Fruit fly (Drosophila melanogaster) whole organism, embryonic: ENCODE data around the gene wit.

Experiments
- ATbp ChIP-seq: fragments of 200-800 bp; sonication (Bioruptor generic); optimal IDR thresholded peaks from 2 replicates; lab custom pipeline; 2017; ENCODE audit warnings: missing biosample characterization, mild to moderate bottlenecking, missing genetic modification characterization, missing genetic modification reagents
- Adf1 ChIP-seq: fragments of 200-800 bp; sonication (Bioruptor generic); IDR thresholded peaks from 2 replicates; pipeline ENCODE4 v1.3.6; 2022; ENCODE audit warnings: missing biosample characterization, missing genetic modification characterization
- Bgb ChIP-seq: fragments of 200-800 bp; sonication (Bioruptor generic); IDR thresholded peaks from 2 replicates; pipeline ENCODE4 v1.3.6; 2022; ENCODE audit warnings: missing biosample characterization, missing genetic modification characterization; ENCODE audit not compliant: partially characterized antibody
- CG12391 ChIP-seq: fragments of 200-800 bp; sonication (Bioruptor generic); optimal IDR thresholded peaks from 3 replicates; lab custom pipeline; 2018; ENCODE audit warnings: missing biosample characterization, mild to moderate bottlenecking, missing genetic modification characterization, moderate library complexity
- CG12659 ChIP-seq: fragments of 200-800 bp; sonication (Bioruptor generic); optimal IDR thresholded peaks from 3 replicates; lab custom pipeline; 2017; ENCODE audit warnings: mild to moderate bottlenecking, missing biosample characterization, missing genetic modification reagents, missing genetic modification characterization
- CG12769 ChIP-seq: fragments of 200-800 bp; sonication (Bioruptor generic); optimal IDR thresholded peaks from 2 replicates; lab custom pipeline; 2019; ENCODE audit warnings: missing biosample characterization, mild to moderate bottlenecking, missing genetic modification characterization, moderate library complexity
- CG14667 ChIP-seq: fragments of 200-800 bp; sonication (Bioruptor generic); IDR thresholded peaks from 2 replicates; pipeline ENCODE4 v1.3.6; 2022; ENCODE audit warnings: missing biosample characterization, missing genetic modification characterization
- CG15514 ChIP-seq: fragments of 200-800 bp; sonication (Bioruptor generic); optimal IDR thresholded peaks from 3 replicates; lab custom pipeline; 2017; ENCODE audit warnings: missing biosample characterization, missing genetic modification characterization, mild to moderate bottlenecking, moderate library complexity, missing genetic modification reagents
- CG17612 ChIP-seq: fragments of 200-800 bp; sonication (Bioruptor generic); IDR thresholded peaks from 2 replicates; pipeline ENCODE4 v1.3.6; 2022; ENCODE audit warnings: missing biosample characterization, missing genetic modification characterization
- CG17829 ChIP-seq: fragments of 200-800 bp; optimal IDR thresholded peaks from 2 replicates; lab custom pipeline; 2019; ENCODE audit warnings: missing biosample characterization, mild to moderate bottlenecking, missing genetic modification characterization, moderate library complexity
- CG17912 ChIP-seq: fragments of 200-800 bp; sonication (Bioruptor generic); optimal IDR thresholded peaks from 2 replicates; lab custom pipeline; 2018; ENCODE audit warnings: missing biosample characterization, mild to moderate bottlenecking, missing genetic modification characterization
- CG2129 ChIP-seq: fragments of 200-800 bp; sonication (Bioruptor generic); IDR thresholded peaks from 2 replicates; pipeline ENCODE4 v1.3.6; 2022; ENCODE audit warnings: missing biosample characterization, missing genetic modification characterization; ENCODE audit not compliant: partially characterized antibody
- CG31365 ChIP-seq: fragments of 200-800 bp; sonication (Bioruptor generic); optimal IDR thresholded peaks from 2 replicates; lab custom pipeline; 2018; ENCODE audit warnings: missing biosample characterization, mild to moderate bottlenecking, missing genetic modification characterization
- CG42726 ChIP-seq: fragments of 200-800 bp; sonication (Bioruptor generic); IDR thresholded peaks from 2 replicates; pipeline ENCODE4 v1.3.6; 2022; ENCODE audit warnings: missing biosample characterization, missing genetic modification characterization; ENCODE audit not compliant: partially characterized antibody
- CG4360 ChIP-seq: fragments of 200-800 bp; sonication (Bioruptor generic); IDR thresholded peaks from 2 replicates; pipeline ENCODE4 v1.3.6; 2022; ENCODE audit warnings: missing biosample characterization, missing genetic modification characterization
- CG5245 ChIP-seq: fragments of 200-800 bp; sonication (Bioruptor generic); optimal IDR thresholded peaks from 3 replicates; lab custom pipeline; 2016; ENCODE audit warnings: missing biosample characterization, missing genetic modification characterization
- CG6689 ChIP-seq: fragments of 200-800 bp; sonication (Bioruptor generic); IDR thresholded peaks from 2 replicates; pipeline ENCODE4 v1.3.6; 2022; ENCODE audit warnings: missing biosample characterization, missing genetic modification characterization
- CG7839 ChIP-seq: fragments of 200-800 bp; sonication (Bioruptor generic); optimal IDR thresholded peaks from 3 replicates; lab custom pipeline; 2018; ENCODE audit warnings: missing biosample characterization, mild to moderate bottlenecking, missing genetic modification characterization, moderate library complexity
- CHES-1-like ChIP-seq: fragments of 200-800 bp; sonication (Bioruptor generic); optimal IDR thresholded peaks from 2 replicates; lab custom pipeline; 2016; ENCODE audit warnings: missing biosample characterization, missing genetic modification characterization
- D19A ChIP-seq: fragments of 200-800 bp; optimal IDR thresholded peaks from 3 replicates; lab custom pipeline; 2019; ENCODE audit warnings: missing biosample characterization, mild to moderate bottlenecking, missing genetic modification characterization, moderate library complexity
- Dfd ChIP-seq, 2 experiments: fragments of >200 bp; optimal IDR thresholded peaks; 2 replicates each; lab custom pipeline; 2017; ENCODE audit warnings: missing biosample characterization in 2 of 2, missing genetic modification characterization in 2 of 2
- E2f2 ChIP-seq: fragments of 200-800 bp; sonication (Bioruptor generic); IDR thresholded peaks from 2 replicates; pipeline ENCODE4 v1.3.6; 2022; ENCODE audit warnings: missing biosample characterization, missing genetic modification characterization
- Ets97D ChIP-seq: fragments of 200-800 bp; sonication (Bioruptor generic); optimal IDR thresholded peaks from 3 replicates; lab custom pipeline; 2016; ENCODE audit warnings: missing biosample characterization, missing genetic modification characterization
- HLH4C ChIP-seq: fragments of 200-800 bp; sonication (Bioruptor generic); IDR thresholded peaks from 3 replicates; pipeline ENCODE4 v1.3.6; 2022; ENCODE audit warnings: missing biosample characterization, missing genetic modification characterization; ENCODE audit not compliant: partially characterized antibody
- HLHmδ ChIP-seq: fragments of 200-800 bp; sonication (Bioruptor generic); optimal IDR thresholded peaks from 2 replicates; lab custom pipeline; 2018; ENCODE audit warnings: missing biosample characterization, mild to moderate bottlenecking, missing genetic modification characterization, moderate library complexity
- HmgZ ChIP-seq: fragments of 200-800 bp; sonication (Bioruptor generic); optimal IDR thresholded peaks from 2 replicates; lab custom pipeline; 2018; ENCODE audit warnings: missing biosample characterization, mild to moderate bottlenecking, missing genetic modification characterization
- Lhr ChIP-seq: fragments of 200-800 bp; sonication (Bioruptor generic); optimal IDR thresholded peaks from 3 replicates; lab custom pipeline; 2017; ENCODE audit warnings: mild to moderate bottlenecking, missing biosample characterization, missing genetic modification reagents, missing genetic modification characterization
- MTF-1 ChIP-seq: fragments of 200-800 bp; sonication (Bioruptor generic); optimal IDR thresholded peaks from 2 replicates; lab custom pipeline; 2018; ENCODE audit warnings: missing biosample characterization, mild to moderate bottlenecking, missing genetic modification characterization, borderline replicate concordance
- Sox102F ChIP-seq: fragments of 200-800 bp; sonication (Bioruptor generic); optimal IDR thresholded peaks from 2 replicates; lab custom pipeline; 2018; ENCODE audit warnings: missing biosample characterization, mild to moderate bottlenecking, missing genetic modification characterization, moderate library complexity
- Taf1 ChIP-seq: fragments of 200-800 bp; sonication (Bioruptor generic); IDR thresholded peaks from 2 replicates; pipeline ENCODE4 v1.3.6; 2022; ENCODE audit warnings: missing biosample characterization, missing genetic modification characterization
- ase ChIP-seq: fragments of 200-800 bp; sonication (Bioruptor generic); IDR thresholded peaks from 3 replicates; pipeline ENCODE4 v1.3.6; 2022; ENCODE audit warnings: missing biosample characterization, missing genetic modification characterization
- bbx ChIP-seq: fragments of 200-800 bp; sonication (Bioruptor generic); IDR thresholded peaks from 2 replicates; pipeline ENCODE4 v1.3.6; 2022; ENCODE audit warnings: missing biosample characterization, missing genetic modification characterization; ENCODE audit not compliant: partially characterized antibody
- bsh ChIP-seq, 2 experiments: fragments of 200-800 bp; sonication (Bioruptor generic); optimal IDR thresholded peaks; 2 replicates each; lab custom pipeline; 2017 to 2018; ENCODE audit warnings: mild to moderate bottlenecking in 2 of 2, missing biosample characterization in 2 of 2, missing genetic modification characterization in 2 of 2, moderate library complexity in 1 of 2
- dati ChIP-seq: fragments of 200-800 bp; sonication (Bioruptor generic); IDR thresholded peaks from 2 replicates; pipeline ENCODE4 v1.3.6; 2022; ENCODE audit warnings: missing biosample characterization, missing genetic modification characterization
- dm ChIP-seq: fragments of 200-800 bp; sonication (Bioruptor generic); optimal IDR thresholded peaks from 3 replicates; lab custom pipeline; 2016; ENCODE audit warnings: missing biosample characterization, missing genetic modification characterization
- ftz-f1 ChIP-seq: fragments of 200-800 bp; sonication (Bioruptor generic); optimal IDR thresholded peaks from 2 replicates; lab custom pipeline; 2016; ENCODE audit warnings: missing biosample characterization, missing genetic modification characterization
- gce ChIP-seq: fragments of 200-800 bp; sonication (Bioruptor generic); IDR thresholded peaks from 3 replicates; pipeline ENCODE4 v1.3.6; 2022; ENCODE audit warnings: missing biosample characterization, missing genetic modification characterization
- grn ChIP-seq: fragments of 200-800 bp; sonication (Bioruptor generic); optimal IDR thresholded peaks from 3 replicates; lab custom pipeline; 2017; ENCODE audit warnings: missing biosample characterization, missing genetic modification characterization
- lola ChIP-seq, 3 experiments: fragments of >200 bp in 2 of 3; fragments of 200-800 bp in 1 of 3; sonication (Bioruptor generic) in 1 of 3; optimal IDR thresholded peaks; 2 replicates each; lab custom pipeline; 2017 to 2019; ENCODE audit warnings: missing biosample characterization in 3 of 3, missing genetic modification characterization in 3 of 3, mild to moderate bottlenecking in 1 of 3, moderate library complexity in 1 of 3
- nmo ChIP-seq: fragments of 200-800 bp; sonication (Bioruptor generic); optimal IDR thresholded peaks from 2 replicates; lab custom pipeline; 2018; ENCODE audit warnings: missing biosample characterization, mild to moderate bottlenecking, missing genetic modification characterization, moderate library complexity
- rib ChIP-seq: fragments of 200-800 bp; sonication (Bioruptor generic); IDR thresholded peaks from 2 replicates; pipeline ENCODE4 v1.3.6; 2022; ENCODE audit warnings: missing biosample characterization, missing genetic modification characterization
- sens ChIP-seq: fragments of 200-800 bp; sonication (Bioruptor generic); peaks from one replicate; lab custom pipeline; 2016; ENCODE audit warnings: missing biosample characterization, missing genetic modification characterization
- sob ChIP-seq: fragments of 200-800 bp; sonication (Bioruptor generic); IDR thresholded peaks from 2 replicates; pipeline ENCODE4 v1.3.6; 2022; ENCODE audit warnings: missing biosample characterization, missing genetic modification characterization
- sqz ChIP-seq: fragments of 200-800 bp; sonication (Bioruptor generic); optimal IDR thresholded peaks from 3 replicates; lab custom pipeline; 2018; ENCODE audit warnings: missing biosample characterization, mild to moderate bottlenecking, missing genetic modification characterization
- sr ChIP-seq: fragments of 200-800 bp; sonication (Bioruptor generic); IDR thresholded peaks from 3 replicates; pipeline ENCODE4 v1.3.6; 2022; ENCODE audit warnings: missing biosample characterization, missing genetic modification characterization
- tll ChIP-seq, 2 experiments: fragments of 200-800 bp in 1 of 2; fragments of >200 bp in 1 of 2; sonication (Bioruptor generic) in 1 of 2; optimal IDR thresholded peaks; 2 replicates each; lab custom pipeline; 2017 to 2019; ENCODE audit warnings: missing biosample characterization in 2 of 2, missing genetic modification characterization in 2 of 2, mild to moderate bottlenecking in 1 of 2, moderate library complexity in 1 of 2
- trem ChIP-seq: fragments of 200-800 bp; optimal IDR thresholded peaks from 3 replicates; lab custom pipeline; 2019; ENCODE audit warnings: missing biosample characterization, mild to moderate bottlenecking, missing genetic modification characterization, moderate library complexity
- vvl ChIP-seq: fragments of 200-800 bp; sonication (Bioruptor generic); IDR thresholded peaks from 2 replicates; pipeline ENCODE4 v1.3.6; 2022; ENCODE audit warnings: missing biosample characterization, missing genetic modification characterization
- yki ChIP-seq: fragments of >200 bp; optimal IDR thresholded peaks from 3 replicates; lab custom pipeline; 2018

The wit gene

DNA sequence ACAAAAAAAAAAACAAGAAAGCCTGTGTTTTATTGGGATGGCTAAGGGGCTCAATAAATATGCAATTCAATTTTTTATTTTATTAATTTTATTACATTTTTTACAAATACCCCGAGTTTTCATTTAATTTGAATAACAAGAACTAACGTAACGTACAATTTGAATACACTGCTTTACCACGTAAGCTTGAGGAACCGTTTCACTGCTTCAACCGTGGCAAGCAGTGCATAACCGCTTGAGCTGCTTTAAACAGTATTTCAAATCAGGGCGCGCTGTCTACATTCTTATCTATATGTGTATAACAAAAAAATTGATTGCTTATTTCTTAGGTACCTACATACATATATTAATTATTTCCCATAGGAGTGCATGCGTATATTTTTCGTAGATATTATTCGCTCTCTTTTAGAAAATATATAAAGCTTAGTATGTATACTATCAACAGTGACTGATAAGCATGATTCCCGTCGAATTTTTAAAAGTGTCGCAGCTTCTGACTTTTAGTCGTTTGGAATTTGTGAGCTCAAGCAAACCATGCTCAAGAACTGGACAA, 21.3 kb upstream of the wit start, which contains the start of gene CG14990 (continued):
- peak; percentile 43 for TF ChIP-seq HmgZ (tag; lab: Kevin White, UChicago)
- TF ChIP-seq CG17612, result no peak
- peak; percentile 19 for TF ChIP-seq CG7839 (tag; lab: Kevin White, UChicago)
- peak; percentile 38 for TF ChIP-seq Ets97D (GFP tag; lab: Kevin White, UChicago)
- TF ChIP-seq sens (GFP tag; lab: Kevin White, UChicago), result peak; percentile 75
- peak; percentile 66; the same call in 1 of the 2 replicates for TF ChIP-seq vvl (GFP tag; lab: Robert Waterston, UW)
- peak; percentile 37; the same call in 1 of the 2 replicates for TF ChIP-seq CG4360
- peak; percentile 99 for TF ChIP-seq E2f2 (GFP tag; lab: Robert Waterston, UW)
- TF ChIP-seq lola (GFP tag; optimal IDR thresholded peaks at IDR 0.05; lab: Kevin White, UChicago), result peak in 1 of 3 experiments; percentile 5
- peak; percentile 28 for TF ChIP-seq grn
- no peak for TF ChIP-seq gce (GFP tag; lab: Robert Waterston, UW)
- no peak for TF ChIP-seq sqz (GFP tag; lab: Kevin White, UChicago)
- peak; percentile 12 for TF ChIP-seq CG15514
- TF ChIP-seq HLHmδ (GFP tag; lab: Kevin White, UChicago), result no peak
- TF ChIP-seq Lhr, result peak; percentile 26
- TF ChIP-seq HLH4C (GFP tag; lab: Robert Waterston, UW), result 0 out of 3 replicates have a peak, but pooled peaks have one; percentile 19
- no peak for TF ChIP-seq tll (GFP tag; optimal IDR thresholded peaks at IDR 0.05; lab: Kevin White, UChicago)
- TF ChIP-seq rib (GFP tag; lab: Robert Waterston, UW), result no peak
- peak; percentile 10 for TF ChIP-seq CG17829 (tag; lab: Kevin White, UChicago)
- no peak for TF ChIP-seq dm (GFP tag; lab: Kevin White, UChicago)
- no peak for TF ChIP-seq CG2129
- 0 out of 2 replicates have a peak, but pooled peaks have one; percentile 31 for TF ChIP-seq bbx (GFP tag; lab: Robert Waterston, UW)
- peak; percentile 66; the same call in 1 of the 2 replicates for TF ChIP-seq sob (GFP tag; lab: Robert Waterston, UW)
- no peak for TF ChIP-seq D19A (tag; lab: Kevin White, UChicago)
- TF ChIP-seq CG14667 (GFP tag; lab: Robert Waterston, UW), result no peak
- TF ChIP-seq CG12659 (GFP tag; lab: Kevin White, UChicago), result peak; percentile 25
- no peak for TF ChIP-seq bsh (GFP tag; optimal IDR thresholded peaks at IDR 0.05; lab: Kevin White, UChicago)
- no peak for TF ChIP-seq ase (GFP tag; lab: Robert Waterston, UW)
- TF ChIP-seq trem (tag; lab: Kevin White, UChicago), result no peak
- no peak for TF ChIP-seq yki (lab: Kevin White, UChicago)
- peak in 1 of 2 experiments; percentile 87 for TF ChIP-seq Dfd (GFP tag; optimal IDR thresholded peaks at IDR 0.05; lab: Kevin White, UChicago)
- TF ChIP-seq ATbp (GFP tag; lab: Kevin White, UChicago), result no peak
- TF ChIP-seq ftz-f1 (GFP tag; lab: Kevin White, UChicago), result no peak
- TF ChIP-seq CG5245 (GFP tag; lab: Kevin White, UChicago), result no peak
- no peak for TF ChIP-seq MTF-1 (GFP tag; lab: Kevin White, UChicago)
- no peak for TF ChIP-seq Taf1
- no peak for TF ChIP-seq dati
- no peak for TF ChIP-seq sr (GFP tag; lab: Robert Waterston, UW)
- TF ChIP-seq nmo (GFP tag; lab: Kevin White, UChicago), result peak; percentile 38
- no peak for TF ChIP-seq CHES-1-like
- peak; percentile 99 for TF ChIP-seq CG31365 (tag; lab: Kevin White, UChicago)
- no peak for TF ChIP-seq CG12769 (tag; lab: Kevin White, UChicago)
- TF ChIP-seq CG42726 (GFP tag; lab: Robert Waterston, UW), result peak; percentile 66; the same call in 1 of the 2 replicates
- TF ChIP-seq Bgb (GFP tag; lab: Robert Waterston, UW), result peak; percentile 69
- TF ChIP-seq CG12391, result peak; percentile 10
- TF ChIP-seq CG6689, result no peak
- peak; percentile 4 for TF ChIP-seq CG17912 (GFP tag; lab: Kevin White, UChicago)
- TF ChIP-seq Sox102F (GFP tag; lab: Kevin White, UChicago), result no peak
- TF ChIP-seq Adf1 (GFP tag; lab: Robert Waterston, UW), result no peak
